Worm (Caenorhabditis elegans) whole organism, L1 larva: ENCODE measurements around the gene otpl-2.

Source experiments
- fkh-8 ChIP-seq: sonication (generic microtip); optimal IDR thresholded peaks from 2 replicates; lab custom pipeline; 2016; ENCODE audit warnings: mild to moderate bottlenecking, missing genetic modification characterization, missing compliant biosample characterization
- lin-13 ChIP-seq: fragments of 150-350 bp; optimal IDR thresholded peaks from 2 replicates; lab custom pipeline; 2014; ENCODE audit warnings: missing biosample characterization, missing genetic modification reagents, missing genetic modification characterization
- nhr-11 ChIP-seq: fragments of 150-350 bp; optimal IDR thresholded peaks from 2 replicates; lab custom pipeline; 2014; ENCODE audit warnings: missing biosample characterization, missing genetic modification characterization
- unc-86 ChIP-seq: sonication (generic microtip); optimal IDR thresholded peaks from 2 replicates; lab custom pipeline; 2016; ENCODE audit warnings: missing genetic modification characterization, missing compliant biosample characterization
- ztf-11 ChIP-seq, 2 experiments: sonication (generic microtip); optimal IDR thresholded peaks; 2 replicates each; lab custom pipeline; 2016 to 2017; ENCODE audit warnings: missing genetic modification characterization in 2 of 2, missing biosample characterization in 1 of 2, missing compliant biosample characterization in 1 of 2

DNA sequence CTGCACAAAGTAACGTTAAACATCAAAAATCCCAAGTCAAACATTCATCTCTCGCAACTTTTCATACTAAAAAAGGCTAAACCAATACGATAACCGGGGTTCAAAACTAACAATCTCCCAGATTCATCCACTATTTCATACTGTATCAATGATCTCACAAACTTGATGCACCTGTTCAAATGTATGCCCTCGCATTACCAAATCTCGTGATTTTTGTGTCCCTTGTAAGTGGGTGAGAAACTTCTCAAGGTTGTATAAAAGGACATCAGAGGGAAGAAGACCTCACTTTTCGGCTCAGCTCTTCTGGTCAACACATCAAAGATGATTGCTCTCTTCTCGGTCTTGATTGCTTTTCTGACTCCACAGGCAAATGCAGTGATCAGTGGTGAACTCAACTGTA, 29.9 kb upstream of the otpl-2 start, which contains the start of gene phat-3:
- no peak for TF ChIP-seq unc-86 (tag; lab: Kevin White, UChicago)
- no peak for TF ChIP-seq nhr-11 (tag; lab: Kevin White, UChicago)
- no peak for TF ChIP-seq lin-13 (GFP tag; lab: Kevin White, UChicago)
- TF ChIP-seq fkh-8, result no peak
- TF ChIP-seq ztf-11 (tag; optimal IDR thresholded peaks at IDR 0.05; lab: Kevin White, UChicago), result no peak
